Fruit fly (Drosophila melanogaster) whole organism, embryonic: Measurements from ENCODE around the gene CG7607.

Experiments used
- CG10209 ChIP-seq: fragments of 200-800 bp; sonication (Bioruptor generic); optimal IDR thresholded peaks from 3 replicates; lab custom pipeline; 2017; ENCODE audit warnings: missing biosample characterization, mild to moderate bottlenecking, missing genetic modification characterization, missing genetic modification reagents
- CG1024 ChIP-seq: fragments of 200-800 bp; sonication (Bioruptor generic); IDR thresholded peaks from 2 replicates; pipeline ENCODE4 v1.3.6; 2022; ENCODE audit warnings: missing biosample characterization, missing genetic modification characterization
- CG11695 ChIP-seq: fragments of 200-800 bp; sonication (Bioruptor generic); IDR thresholded peaks from 3 replicates; pipeline ENCODE4 v1.3.6; 2022; ENCODE audit warnings: missing biosample characterization, missing genetic modification characterization
- CG12236 ChIP-seq: fragments of 200-800 bp; sonication (Bioruptor generic); optimal IDR thresholded peaks from 2 replicates; lab custom pipeline; 2016; ENCODE audit warnings: missing biosample characterization, missing genetic modification characterization
- CG13123 ChIP-seq: fragments of 200-800 bp; sonication (Bioruptor generic); optimal IDR thresholded peaks from 2 replicates; lab custom pipeline; 2016; ENCODE audit warnings: missing biosample characterization, missing genetic modification characterization
- CG14050 ChIP-seq: fragments of 200-800 bp; sonication (Bioruptor generic); IDR thresholded peaks from 3 replicates; pipeline ENCODE4 v1.3.6; 2022; ENCODE audit warnings: missing biosample characterization, missing genetic modification characterization
- CG14441 ChIP-seq: fragments of 200-800 bp; sonication (Bioruptor generic); IDR thresholded peaks from 2 replicates; pipeline ENCODE4 v1.3.6; 2022; ENCODE audit warnings: missing biosample characterization, missing genetic modification characterization
- CG2199 ChIP-seq: fragments of 200-800 bp; sonication (Bioruptor generic); IDR thresholded peaks from 3 replicates; pipeline ENCODE4 v1.3.6; 2022; ENCODE audit warnings: missing biosample characterization, missing genetic modification characterization
- CG31365 ChIP-seq: fragments of 200-800 bp; sonication (Bioruptor generic); optimal IDR thresholded peaks from 2 replicates; lab custom pipeline; 2018; ENCODE audit warnings: missing biosample characterization, mild to moderate bottlenecking, missing genetic modification characterization
- CG4730 ChIP-seq: fragments of 200-800 bp; sonication (Bioruptor generic); IDR thresholded peaks from 2 replicates; pipeline ENCODE4 v1.3.6; 2022; ENCODE audit warnings: missing biosample characterization, missing genetic modification characterization
- CG5180 ChIP-seq: fragments of 200-800 bp; sonication (Bioruptor generic); optimal IDR thresholded peaks from 3 replicates; lab custom pipeline; 2017; ENCODE audit warnings: missing biosample characterization, missing genetic modification characterization, mild to moderate bottlenecking, moderate library complexity, missing genetic modification reagents
- CG6689 ChIP-seq: fragments of 200-800 bp; sonication (Bioruptor generic); IDR thresholded peaks from 2 replicates; pipeline ENCODE4 v1.3.6; 2022; ENCODE audit warnings: missing biosample characterization, missing genetic modification characterization
- CG8765 ChIP-seq: fragments of 200-800 bp; sonication (Bioruptor generic); IDR thresholded peaks from 2 replicates; pipeline ENCODE4 v1.3.6; 2022; ENCODE audit warnings: missing biosample characterization, missing genetic modification characterization
- CHES-1-like ChIP-seq: fragments of 200-800 bp; sonication (Bioruptor generic); optimal IDR thresholded peaks from 2 replicates; lab custom pipeline; 2016; ENCODE audit warnings: missing biosample characterization, missing genetic modification characterization
- Deaf1 ChIP-seq: fragments of 200-800 bp; optimal IDR thresholded peaks from 3 replicates; lab custom pipeline; 2019; ENCODE audit warnings: missing biosample characterization, mild to moderate bottlenecking, missing genetic modification characterization, moderate library complexity
- Dip2 ChIP-seq: fragments of 200-800 bp; sonication (Bioruptor generic); IDR thresholded peaks from 2 replicates; pipeline ENCODE4 v1.3.6; 2022; ENCODE audit warnings: missing biosample characterization, missing genetic modification characterization
- ERR ChIP-seq: fragments of 200-800 bp; sonication (Bioruptor generic); optimal IDR thresholded peaks from 2 replicates; lab custom pipeline; 2016; ENCODE audit warnings: missing biosample characterization, missing genetic modification characterization
- Ets65A ChIP-seq: fragments of 200-800 bp; sonication (Bioruptor generic); peaks from one replicate; lab custom pipeline; 2016; ENCODE audit warnings: missing biosample characterization, missing genetic modification characterization
- Fer3 ChIP-seq: fragments of 200-800 bp; sonication (Bioruptor generic); optimal IDR thresholded peaks from 2 replicates; lab custom pipeline; 2018; ENCODE audit warnings: missing biosample characterization, mild to moderate bottlenecking, missing genetic modification characterization, moderate library complexity
- H15 ChIP-seq: fragments of 200-800 bp; sonication (Bioruptor generic); IDR thresholded peaks from 3 replicates; pipeline ENCODE4 v1.3.6; 2022; ENCODE audit warnings: missing biosample characterization, missing genetic modification characterization
- HLH3B ChIP-seq: fragments of 200-800 bp; sonication (Bioruptor generic); IDR thresholded peaks from 2 replicates; pipeline ENCODE4 v1.3.6; 2022; ENCODE audit warnings: missing biosample characterization, missing genetic modification characterization
- Hey ChIP-seq: fragments of 200-800 bp; sonication (Bioruptor generic); optimal IDR thresholded peaks from 3 replicates; lab custom pipeline; 2018; ENCODE audit warnings: missing biosample characterization, mild to moderate bottlenecking, missing genetic modification characterization
- Lim3 ChIP-seq: fragments of 200-800 bp; sonication (Bioruptor generic); IDR thresholded peaks from 2 replicates; pipeline ENCODE4 v1.3.6; 2022; ENCODE audit warnings: missing biosample characterization, missing genetic modification characterization
- MTF-1 ChIP-seq: fragments of 200-800 bp; sonication (Bioruptor generic); optimal IDR thresholded peaks from 2 replicates; lab custom pipeline; 2018; ENCODE audit warnings: missing biosample characterization, mild to moderate bottlenecking, missing genetic modification characterization, borderline replicate concordance
- Mes4 ChIP-seq: fragments of 200-800 bp; sonication (Bioruptor generic); optimal IDR thresholded peaks from 2 replicates; lab custom pipeline; 2016; ENCODE audit warnings: missing biosample characterization, missing genetic modification characterization
- Myb ChIP-seq: fragments of 200-800 bp; sonication (Bioruptor generic); optimal IDR thresholded peaks from 2 replicates; lab custom pipeline; 2016; ENCODE audit warnings: missing biosample characterization, missing genetic modification characterization
- Optix ChIP-seq: fragments of 200-800 bp; sonication (Bioruptor generic); IDR thresholded peaks from 3 replicates; pipeline ENCODE4 v1.3.6; 2022; ENCODE audit warnings: missing biosample characterization, missing genetic modification characterization
- Sry-β ChIP-seq: fragments of 200-800 bp; sonication (Bioruptor generic); optimal IDR thresholded peaks from 2 replicates; lab custom pipeline; 2018; ENCODE audit warnings: missing biosample characterization, mild to moderate bottlenecking, missing genetic modification characterization, moderate library complexity
- Taf1 ChIP-seq: fragments of 200-800 bp; sonication (Bioruptor generic); IDR thresholded peaks from 2 replicates; pipeline ENCODE4 v1.3.6; 2022; ENCODE audit warnings: missing biosample characterization, missing genetic modification characterization
- Xbp1 ChIP-seq: fragments of 200-800 bp; sonication (Bioruptor generic); optimal IDR thresholded peaks from 3 replicates; lab custom pipeline; 2016; ENCODE audit warnings: missing biosample characterization, mild to moderate bottlenecking, missing genetic modification characterization
- cas ChIP-seq: fragments of 200-800 bp; sonication (Bioruptor generic); IDR thresholded peaks from 2 replicates; pipeline ENCODE4 v1.3.6; 2022; ENCODE audit warnings: missing biosample characterization, missing genetic modification characterization
- chm ChIP-seq: fragments of 200-800 bp; sonication (Bioruptor generic); IDR thresholded peaks from 2 replicates; pipeline ENCODE4 v1.3.6; 2022; ENCODE audit warnings: missing biosample characterization, missing genetic modification characterization
- dm ChIP-seq: fragments of 200-800 bp; sonication (Bioruptor generic); optimal IDR thresholded peaks from 3 replicates; lab custom pipeline; 2016; ENCODE audit warnings: missing biosample characterization, missing genetic modification characterization
- eve ChIP-seq, 2 experiments: fragments of >200 bp; optimal IDR thresholded peaks; 2 replicates each; lab custom pipeline; 2017; ENCODE audit warnings: missing biosample characterization in 2 of 2, missing genetic modification characterization in 2 of 2
- ewg ChIP-seq: fragments of 200-800 bp; sonication (Bioruptor generic); optimal IDR thresholded peaks from 3 replicates; lab custom pipeline; 2017; ENCODE audit warnings: mild to moderate bottlenecking, missing biosample characterization, missing genetic modification reagents, missing genetic modification characterization
- gcm2 ChIP-seq: fragments of 200-800 bp; sonication (Bioruptor generic); optimal IDR thresholded peaks from 2 replicates; lab custom pipeline; 2016; ENCODE audit warnings: missing biosample characterization, missing genetic modification characterization
- gem ChIP-seq: fragments of 200-800 bp; sonication (Bioruptor generic); optimal IDR thresholded peaks from 2 replicates; lab custom pipeline; 2019; ENCODE audit warnings: missing biosample characterization, mild to moderate bottlenecking, missing genetic modification characterization, moderate library complexity
- hth ChIP-seq: fragments of >200 bp; optimal IDR thresholded peaks from 2 replicates; lab custom pipeline; 2017; ENCODE audit warnings: inconsistent platforms
- ken ChIP-seq: fragments of 200-800 bp; sonication (Bioruptor generic); IDR thresholded peaks from 3 replicates; pipeline ENCODE4 v1.3.6; 2022; ENCODE audit warnings: missing biosample characterization, missing genetic modification characterization
- nau ChIP-seq: fragments of 200-800 bp; sonication (Bioruptor generic); optimal IDR thresholded peaks from 3 replicates; lab custom pipeline; 2017; ENCODE audit warnings: missing biosample characterization, mild to moderate bottlenecking, missing genetic modification characterization, missing genetic modification reagents
- pb ChIP-seq: fragments of 200-800 bp; sonication (Bioruptor generic); optimal IDR thresholded peaks from 3 replicates; lab custom pipeline; 2016; ENCODE audit warnings: missing biosample characterization, missing genetic modification characterization
- pros ChIP-seq: fragments of 200-800 bp; sonication (Bioruptor generic); optimal IDR thresholded peaks from 3 replicates; lab custom pipeline; 2019; ENCODE audit warnings: missing biosample characterization, mild to moderate bottlenecking, missing genetic modification characterization, moderate library complexity
- pzg ChIP-seq: fragments of 200-800 bp; sonication (Bioruptor generic); optimal IDR thresholded peaks from 3 replicates; lab custom pipeline; 2018; ENCODE audit warnings: missing biosample characterization, mild to moderate bottlenecking, missing genetic modification characterization, moderate library complexity
- scrt ChIP-seq: fragments of 200-800 bp; sonication (Bioruptor generic); optimal IDR thresholded peaks from 2 replicates; lab custom pipeline; 2018; ENCODE audit warnings: missing biosample characterization, mild to moderate bottlenecking, missing genetic modification characterization, moderate library complexity
- slbo ChIP-seq: fragments of 200-800 bp; sonication (Bioruptor generic); IDR thresholded peaks from 2 replicates; pipeline ENCODE4 v1.3.6; 2022; ENCODE audit warnings: missing biosample characterization, missing genetic modification characterization
- trh ChIP-seq: fragments of 200-800 bp; sonication (Bioruptor generic); optimal IDR thresholded peaks from 2 replicates; lab custom pipeline; 2016; ENCODE audit warnings: missing biosample characterization, missing genetic modification characterization
- tup ChIP-seq: fragments of 200-800 bp; sonication (Bioruptor generic); optimal IDR thresholded peaks from 2 replicates; lab custom pipeline; 2016; ENCODE audit warnings: missing biosample characterization, mild to moderate bottlenecking, missing genetic modification characterization, moderate library complexity
- usp ChIP-seq: fragments of >200 bp; optimal IDR thresholded peaks from 2 replicates; lab custom pipeline; 2017; ENCODE audit warnings: missing biosample characterization, missing genetic modification characterization
- vfl ChIP-seq: fragments of 200-800 bp; sonication (Bioruptor generic); optimal IDR thresholded peaks from 2 replicates; lab custom pipeline; 2016; ENCODE audit warnings: missing biosample characterization, missing genetic modification characterization
- vvl ChIP-seq: fragments of 200-800 bp; sonication (Bioruptor generic); IDR thresholded peaks from 2 replicates; pipeline ENCODE4 v1.3.6; 2022; ENCODE audit warnings: missing biosample characterization, missing genetic modification characterization
- z ChIP-seq: fragments of 200-800 bp; sonication (Bioruptor generic); IDR thresholded peaks from 3 replicates; pipeline ENCODE4 v1.3.6; 2022; ENCODE audit warnings: missing biosample characterization, missing genetic modification characterization
- zfh1 ChIP-seq: fragments of 200-800 bp; sonication (Bioruptor generic); IDR thresholded peaks from 3 replicates; pipeline ENCODE4 v1.3.6; 2022; ENCODE audit warnings: missing biosample characterization, missing genetic modification characterization

Gene CG7607

dm6 chr3L:11205608-11206336 lies 6.4 kb downstream of the CG7607 start, which contains the start of gene Plod (continued):
- TF ChIP-seq Taf1 (GFP tag; lab: Robert Waterston, UW): no peak
- no peak for TF ChIP-seq CG12236 (GFP tag; lab: Kevin White, UChicago)
- no peak for TF ChIP-seq CG14441 (GFP tag; lab: Robert Waterston, UW)
- TF ChIP-seq ken (GFP tag; lab: Robert Waterston, UW): no peak
- peak; percentile 39 for TF ChIP-seq Fer3
- TF ChIP-seq H15: no peak
- peak; percentile 67 for TF ChIP-seq Deaf1
- TF ChIP-seq ERR: no peak
- TF ChIP-seq eve (GFP tag; optimal IDR thresholded peaks at IDR 0.05; lab: Kevin White, UChicago): no peak
- TF ChIP-seq Hey (tag; lab: Kevin White, UChicago): no peak
- peak; percentile 47 for TF ChIP-seq CG6689 (GFP tag; lab: Robert Waterston, UW)
- TF ChIP-seq Sry-β (GFP tag; lab: Kevin White, UChicago): no peak
- peak; percentile 53 for TF ChIP-seq CG1024 (GFP tag; lab: Robert Waterston, UW)
- no peak for TF ChIP-seq nau
- TF ChIP-seq Myb: peak; percentile 52
- peak; percentile 75 for TF ChIP-seq chm
- no peak for TF ChIP-seq CG11695 (GFP tag; lab: Robert Waterston, UW)
- TF ChIP-seq CG13123 (GFP tag; lab: Kevin White, UChicago): no peak
- TF ChIP-seq gcm2 (GFP tag; lab: Kevin White, UChicago): no peak
- no peak for TF ChIP-seq Mes4 (GFP tag; lab: Kevin White, UChicago)
- no peak for TF ChIP-seq cas
- peak; percentile 43 for TF ChIP-seq scrt (GFP tag; lab: Kevin White, UChicago)
- no peak for TF ChIP-seq pros (GFP tag; lab: Kevin White, UChicago)
- peak; percentile 56 for TF ChIP-seq slbo (GFP tag; lab: Robert Waterston, UW)
- TF ChIP-seq usp (GFP tag; lab: Kevin White, UChicago): no peak
- TF ChIP-seq ewg (GFP tag; lab: Kevin White, UChicago): peak; percentile 18
- peak; percentile 73 for TF ChIP-seq gem (tag; lab: Kevin White, UChicago)
- TF ChIP-seq CG5180: peak; percentile 41
- TF ChIP-seq tup (GFP tag; lab: Kevin White, UChicago): no peak
- no peak for TF ChIP-seq z
- no peak for TF ChIP-seq Dip2 (GFP tag; lab: Robert Waterston, UW)
- peak; percentile 53 for TF ChIP-seq Xbp1
- peak; percentile 71; the same call in 1 of the 2 replicates for TF ChIP-seq vvl (GFP tag; lab: Robert Waterston, UW)
- peak; percentile 69 for TF ChIP-seq CHES-1-like (GFP tag; lab: Kevin White, UChicago)
- TF ChIP-seq CG10209 (GFP tag; lab: Kevin White, UChicago): peak; percentile 21
- TF ChIP-seq CG14050 (GFP tag; lab: Robert Waterston, UW): peak; percentile 36; the same call in 2 of the 3 replicates
- TF ChIP-seq Lim3 (GFP tag; lab: Robert Waterston, UW): no peak
- peak; percentile 85 for TF ChIP-seq pzg (GFP tag; lab: Kevin White, UChicago)
- no peak for TF ChIP-seq CG8765
- peak; percentile 45 for TF ChIP-seq MTF-1 (GFP tag; lab: Kevin White, UChicago)
- TF ChIP-seq pb (GFP tag; lab: Kevin White, UChicago): no peak
- no peak for TF ChIP-seq trh (GFP tag; lab: Kevin White, UChicago)
- peak; percentile 56 for TF ChIP-seq vfl (GFP tag; lab: Kevin White, UChicago)
- TF ChIP-seq CG2199: peak; percentile 82; the same call in 1 of the 3 replicates
- TF ChIP-seq Ets65A (GFP tag; lab: Kevin White, UChicago): peak; percentile 44
- no peak for TF ChIP-seq Optix (GFP tag; lab: Robert Waterston, UW)
- TF ChIP-seq hth (lab: Kevin White, UChicago): no peak
- 0 out of 2 replicates have a peak, but pooled peaks have one; percentile 28 for TF ChIP-seq HLH3B
- TF ChIP-seq CG31365 (tag; lab: Kevin White, UChicago): no peak
- no peak for TF ChIP-seq dm (GFP tag; lab: Kevin White, UChicago)
- peak; percentile 44; the same call in 1 of the 3 replicates for TF ChIP-seq zfh1 (GFP tag; lab: Robert Waterston, UW)
- TF ChIP-seq CG4730 (GFP tag; lab: Robert Waterston, UW): no peak
